Fruit fly (Drosophila melanogaster): ENCODE data around the gene Oseg5.

The Oseg5 gene

DNA sequence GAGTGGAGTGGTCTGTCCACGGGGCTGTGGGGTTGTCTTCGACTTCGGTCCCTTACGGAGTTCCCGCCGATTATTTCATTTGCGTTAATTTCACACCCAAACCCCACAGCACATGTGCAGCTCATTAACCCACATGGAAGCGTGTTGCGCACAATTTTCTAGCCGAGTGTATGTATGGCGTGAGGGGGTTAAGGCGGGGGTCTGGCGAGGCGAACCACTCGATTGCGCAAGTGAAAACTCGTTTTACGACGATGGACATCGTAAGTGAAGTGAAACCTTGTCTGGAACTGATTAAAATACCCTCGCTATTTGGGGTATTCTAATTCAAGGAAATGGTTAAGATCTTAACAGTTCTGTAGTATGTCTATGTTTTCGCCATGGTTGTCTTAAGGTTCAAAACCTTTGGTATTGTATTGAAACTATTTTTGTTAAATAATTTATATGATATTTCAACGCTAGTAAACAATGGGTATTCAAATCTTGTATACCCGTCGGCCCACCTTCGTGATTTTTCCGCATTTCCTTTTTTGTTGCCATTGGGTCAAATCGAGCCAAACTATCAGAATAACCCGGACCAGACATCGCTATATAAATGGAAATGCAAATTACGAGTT lies 24.5 kb downstream of the Oseg5 start (continued):
- TF ChIP-seq Eip93F (GFP tag; optimal IDR thresholded peaks at IDR 0.05): no peak
- TF ChIP-seq vri (GFP tag; optimal IDR thresholded peaks at IDR 0.05): no peak
- TF ChIP-seq CG6792 (GFP tag; optimal IDR thresholded peaks at IDR 0.05): peak; percentile 61
- peak; percentile 13 for TF ChIP-seq Sox15 (GFP tag; optimal IDR thresholded peaks at IDR 0.05)
- peak; percentile 78 for TF ChIP-seq net (GFP tag; optimal IDR thresholded peaks at IDR 0.05)
- peak; percentile 55 for TF ChIP-seq CG3032 (tag; optimal IDR thresholded peaks at IDR 0.05)
- TF ChIP-seq salr (GFP tag; optimal IDR thresholded peaks at IDR 0.05): peak; percentile 27 to 74
- no peak for TF ChIP-seq Sox102F (GFP tag; optimal IDR thresholded peaks at IDR 0.05)
- TF ChIP-seq svp (GFP tag): peak; percentile 36
- TF ChIP-seq CG11294 (GFP tag; IDR thresholded peaks at IDR 0.05): peak; percentile 73
- no peak for TF ChIP-seq CG6854 (GFP tag; optimal IDR thresholded peaks at IDR 0.05)
- peak; percentile 92 for TF ChIP-seq CG15336 (GFP tag; IDR thresholded peaks at IDR 0.05)
- peak; percentile 75 for TF ChIP-seq pdm3 (GFP tag; optimal IDR thresholded peaks at IDR 0.05)
- peak; percentile 9 to 55 for TF ChIP-seq ss (GFP tag; optimal IDR thresholded peaks at IDR 0.05)
- no peak for TF ChIP-seq cyc (GFP tag; optimal IDR thresholded peaks at IDR 0.05)
- no peak for TF ChIP-seq Blimp-1 (GFP tag; optimal IDR thresholded peaks at IDR 0.05)
- peak; percentile 81 for TF ChIP-seq OdsH (GFP tag; optimal IDR thresholded peaks at IDR 0.05)
- peak; percentile 66 for TF ChIP-seq CG10631 (GFP tag; optimal IDR thresholded peaks at IDR 0.05)
- no peak for TF ChIP-seq CG11902 (GFP tag; optimal IDR thresholded peaks at IDR 0.05)
- peak; percentile 43 for TF ChIP-seq spab (GFP tag; optimal IDR thresholded peaks at IDR 0.05)

- TF ChIP-seq Sox15 (GFP tag; optimal IDR thresholded peaks at IDR 0.05): no peak
- TF ChIP-seq CG6854 (GFP tag; optimal IDR thresholded peaks at IDR 0.05): no peak
- TF ChIP-seq CG11762 (GFP tag; optimal IDR thresholded peaks at IDR 0.05; ENCODE audit: insufficient read depth): no peak
- TF ChIP-seq fd85E (GFP tag; optimal IDR thresholded peaks at IDR 0.05): no peak
- no peak for TF ChIP-seq dsx (GFP tag; optimal IDR thresholded peaks at IDR 0.05; ENCODE audit: poor library complexity, severe bottlenecking)
- no peak for TF ChIP-seq Sox14 (GFP tag; optimal IDR thresholded peaks at IDR 0.05)
- TF ChIP-seq CG3032 (tag; optimal IDR thresholded peaks at IDR 0.05): peak; percentile 10
- no peak for TF ChIP-seq CG7368 (GFP tag; optimal IDR thresholded peaks at IDR 0.05)
- TF ChIP-seq fd59A (GFP tag; optimal IDR thresholded peaks at IDR 0.05): no peak
- TF ChIP-seq eg (GFP tag; IDR thresholded peaks at IDR 0.05): peak; percentile 54; the same call in 1 of the 3 replicates
- peak; percentile 31 for TF ChIP-seq CG10669 (GFP tag; optimal IDR thresholded peaks at IDR 0.05)
- no peak for TF ChIP-seq CG31627 (GFP tag; optimal IDR thresholded peaks at IDR 0.05)
- no peak for TF ChIP-seq CG10631 (GFP tag; optimal IDR thresholded peaks at IDR 0.05)
- no peak for TF ChIP-seq CG3919 (GFP tag; optimal IDR thresholded peaks at IDR 0.05)
- peak; percentile 60; the same call in 1 of the 2 replicates for TF ChIP-seq CG11294 (GFP tag; IDR thresholded peaks at IDR 0.05)
- no peak for TF ChIP-seq Blimp-1 (GFP tag; optimal IDR thresholded peaks at IDR 0.05)
- TF ChIP-seq CG32006 (GFP tag; optimal IDR thresholded peaks at IDR 0.05): no peak
- peak; percentile 6 for TF ChIP-seq CG6276 (GFP tag; optimal IDR thresholded peaks at IDR 0.05)
- TF ChIP-seq acj6 (GFP tag; optimal IDR thresholded peaks at IDR 0.05): no peak
- no peak for TF ChIP-seq svp (GFP tag)
- TF ChIP-seq esn (GFP tag; optimal IDR thresholded peaks at IDR 0.05): no peak
Observed at dm6 chr2L:20809229-20809628, 26.4 kb downstream of the Oseg5 start.

dm6 chr2L:20808510-20809195 lies 27.0 kb downstream of the Oseg5 start:
- no peak for TF ChIP-seq CG3032 (tag; optimal IDR thresholded peaks at IDR 0.05)
- no peak for TF ChIP-seq dac (GFP tag; optimal IDR thresholded peaks at IDR 0.05)
- no peak for TF ChIP-seq Sox14 (GFP tag; optimal IDR thresholded peaks at IDR 0.05)
- no peak for TF ChIP-seq CG31627 (GFP tag; optimal IDR thresholded peaks at IDR 0.05)
- no peak for TF ChIP-seq lz (GFP tag; optimal IDR thresholded peaks at IDR 0.05)
- TF ChIP-seq CG8632 (GFP tag; optimal IDR thresholded peaks at IDR 0.05): no peak
- no peak for TF ChIP-seq net (GFP tag; optimal IDR thresholded peaks at IDR 0.05)
- no peak for TF ChIP-seq Ets21C (GFP tag; optimal IDR thresholded peaks at IDR 0.05)
- no peak for TF ChIP-seq Gug (GFP tag; IDR thresholded peaks at IDR 0.05)
- TF ChIP-seq CG6808 (GFP tag; optimal IDR thresholded peaks at IDR 0.05): no peak
- no peak for TF ChIP-seq svp (GFP tag)
- TF ChIP-seq CG16779 (tag; optimal IDR thresholded peaks at IDR 0.05): no peak
- TF ChIP-seq Met (GFP tag; optimal IDR thresholded peaks at IDR 0.05): no peak
- no peak for TF ChIP-seq Sox15 (GFP tag; optimal IDR thresholded peaks at IDR 0.05)
- TF ChIP-seq fkh (GFP tag; optimal IDR thresholded peaks at IDR 0.05): no peak
- TF ChIP-seq CG11294 (GFP tag; IDR thresholded peaks at IDR 0.05): no peak
- no peak for TF ChIP-seq OdsH (GFP tag; optimal IDR thresholded peaks at IDR 0.05)

Data from whole organism, prepupa.